Fruit fly (Drosophila melanogaster) whole organism, embryonic: ENCODE measurements around the gene Sgt1.

Experiments used
- Aef1 ChIP-seq: fragments of 200-800 bp; sonication (Bioruptor generic); IDR thresholded peaks from 3 replicates; pipeline ENCODE4 v1.3.6; 2022; ENCODE audit warnings: missing biosample characterization, missing genetic modification characterization
- Atf3 ChIP-seq: fragments of 200-800 bp; sonication (Bioruptor generic); optimal IDR thresholded peaks from 3 replicates; lab custom pipeline; 2016; ENCODE audit warnings: missing biosample characterization, missing genetic modification characterization
- Atf6 ChIP-seq: fragments of 200-800 bp; sonication (Bioruptor generic); IDR thresholded peaks from 2 replicates; pipeline ENCODE4 v1.3.6; 2022; ENCODE audit warnings: missing biosample characterization, missing genetic modification characterization
- C15 ChIP-seq: fragments of 200-800 bp; sonication (Bioruptor generic); IDR thresholded peaks from 3 replicates; pipeline ENCODE4 v1.3.6; 2022; ENCODE audit warnings: missing biosample characterization, missing genetic modification characterization
- CG10431 ChIP-seq: fragments of 200-800 bp; sonication (Bioruptor generic); optimal IDR thresholded peaks from 3 replicates; lab custom pipeline; 2018; ENCODE audit warnings: missing biosample characterization, mild to moderate bottlenecking, missing genetic modification characterization
- CG10462 ChIP-seq: fragments of 200-800 bp; sonication (Bioruptor generic); optimal IDR thresholded peaks from 2 replicates; lab custom pipeline; 2016; ENCODE audit warnings: missing biosample characterization, missing genetic modification characterization
- CG10565 ChIP-seq: fragments of 200-800 bp; sonication (Bioruptor generic); optimal IDR thresholded peaks from 3 replicates; lab custom pipeline; 2016; ENCODE audit warnings: missing biosample characterization, mild to moderate bottlenecking, missing genetic modification characterization
- CG11456 ChIP-seq: fragments of 200-800 bp; sonication (Bioruptor generic); IDR thresholded peaks from 3 replicates; pipeline ENCODE4 v1.3.6; 2022; ENCODE audit warnings: missing biosample characterization, missing genetic modification characterization
- CG11723 ChIP-seq: fragments of 200-800 bp; sonication (Bioruptor generic); optimal IDR thresholded peaks from 2 replicates; lab custom pipeline; 2017; ENCODE audit warnings: missing biosample characterization, mild to moderate bottlenecking, missing genetic modification characterization
- CG12299 ChIP-seq: fragments of 200-800 bp; sonication (Bioruptor generic); optimal IDR thresholded peaks from 2 replicates; lab custom pipeline; 2018; ENCODE audit warnings: missing biosample characterization, mild to moderate bottlenecking, missing genetic modification characterization
- CG13894 ChIP-seq: fragments of 200-800 bp; sonication (Bioruptor generic); optimal IDR thresholded peaks from 3 replicates; lab custom pipeline; 2018; ENCODE audit warnings: missing biosample characterization, mild to moderate bottlenecking, missing genetic modification characterization, moderate library complexity
- CG15073 ChIP-seq: fragments of 200-800 bp; sonication (Bioruptor generic); optimal IDR thresholded peaks from 2 replicates; lab custom pipeline; 2016; ENCODE audit warnings: missing biosample characterization, missing genetic modification characterization
- CG1792 ChIP-seq: fragments of 200-800 bp; sonication (Bioruptor generic); optimal IDR thresholded peaks from 2 replicates; lab custom pipeline; 2016; ENCODE audit warnings: missing biosample characterization, missing genetic modification characterization
- CG2889 ChIP-seq: fragments of 200-800 bp; sonication (Bioruptor generic); IDR thresholded peaks from 3 replicates; pipeline ENCODE4 v1.3.6; 2022; ENCODE audit warnings: missing biosample characterization, missing genetic modification characterization
- CG30020 ChIP-seq: fragments of 200-800 bp; optimal IDR thresholded peaks from 2 replicates; lab custom pipeline; 2019; ENCODE audit warnings: missing biosample characterization, mild to moderate bottlenecking, missing genetic modification characterization, moderate library complexity
- CG30431 ChIP-seq: fragments of 200-800 bp; sonication (Bioruptor generic); optimal IDR thresholded peaks from 2 replicates; lab custom pipeline; 2017; ENCODE audit warnings: missing biosample characterization, missing genetic modification characterization
- CG31365 ChIP-seq: fragments of 200-800 bp; sonication (Bioruptor generic); optimal IDR thresholded peaks from 2 replicates; lab custom pipeline; 2018; ENCODE audit warnings: missing biosample characterization, mild to moderate bottlenecking, missing genetic modification characterization
- CG32767 ChIP-seq: fragments of 200-800 bp; sonication (Bioruptor generic); IDR thresholded peaks from 2 replicates; pipeline ENCODE4 v1.3.6; 2022; ENCODE audit warnings: missing biosample characterization, missing genetic modification characterization
- CG4328 ChIP-seq: fragments of 200-800 bp; sonication (Bioruptor generic); optimal IDR thresholded peaks from 3 replicates; lab custom pipeline; 2017; ENCODE audit warnings: missing biosample characterization, missing genetic modification reagents, missing genetic modification characterization
- CG5953 ChIP-seq: fragments of 200-800 bp; sonication (Bioruptor generic); IDR thresholded peaks from 2 replicates; pipeline ENCODE4 v1.3.6; 2022; ENCODE audit warnings: missing biosample characterization, missing genetic modification characterization
- CG8089 ChIP-seq: fragments of 200-800 bp; sonication (Bioruptor generic); optimal IDR thresholded peaks from 3 replicates; lab custom pipeline; 2016; ENCODE audit warnings: missing biosample characterization, missing genetic modification characterization
- CG8359 ChIP-seq: fragments of 200-800 bp; sonication (Bioruptor generic); optimal IDR thresholded peaks from 2 replicates; lab custom pipeline; 2017; ENCODE audit warnings: missing biosample characterization, mild to moderate bottlenecking, missing genetic modification characterization, borderline replicate concordance
- CG9609 ChIP-seq: fragments of 200-800 bp; sonication (Bioruptor generic); optimal IDR thresholded peaks from 3 replicates; lab custom pipeline; 2016; ENCODE audit warnings: missing biosample characterization, missing genetic modification characterization
- Dref ChIP-seq: fragments of 200-800 bp; sonication (Bioruptor generic); IDR thresholded peaks from 2 replicates; pipeline ENCODE4 v1.3.6; 2022; ENCODE audit warnings: missing biosample characterization, missing genetic modification characterization
- Ets65A ChIP-seq: fragments of 200-800 bp; sonication (Bioruptor generic); peaks from one replicate; lab custom pipeline; 2016; ENCODE audit warnings: missing biosample characterization, missing genetic modification characterization
- Fer2 ChIP-seq: fragments of 200-800 bp; sonication (Bioruptor generic); optimal IDR thresholded peaks from 2 replicates; lab custom pipeline; 2018; ENCODE audit warnings: missing biosample characterization, mild to moderate bottlenecking, missing genetic modification characterization, moderate library complexity
- Hey ChIP-seq: fragments of 200-800 bp; sonication (Bioruptor generic); optimal IDR thresholded peaks from 3 replicates; lab custom pipeline; 2018; ENCODE audit warnings: missing biosample characterization, mild to moderate bottlenecking, missing genetic modification characterization
- Jarid2 ChIP-seq: fragments of 200-800 bp; sonication (Bioruptor generic); optimal IDR thresholded peaks from 3 replicates; lab custom pipeline; 2017; ENCODE audit warnings: mild to moderate bottlenecking, missing biosample characterization, missing genetic modification reagents, missing genetic modification characterization
- Ptx1 ChIP-seq: fragments of 200-800 bp; sonication (Bioruptor generic); IDR thresholded peaks from 2 replicates; pipeline ENCODE4 v1.3.6; 2022; ENCODE audit warnings: missing biosample characterization, missing genetic modification characterization
- Ravus ChIP-seq: fragments of 200-800 bp; sonication (Bioruptor generic); IDR thresholded peaks from 2 replicates; pipeline ENCODE4 v1.3.6; 2022; ENCODE audit warnings: missing biosample characterization, missing genetic modification characterization
- Sin3A ChIP-seq: fragments of >200 bp; optimal IDR thresholded peaks from 2 replicates; lab custom pipeline; 2018
- Stat92E ChIP-seq, 3 experiments: fragments of >200 bp in 2 of 3; fragments of 200-800 bp in 1 of 3; sonication (Bioruptor generic) in 1 of 3; optimal IDR thresholded peaks; 2 replicates each; lab custom pipeline; 2017 to 2019; ENCODE audit warnings: missing biosample characterization in 3 of 3, missing genetic modification characterization in 3 of 3, mild to moderate bottlenecking in 1 of 3, moderate library complexity in 1 of 3
- Xrp1 ChIP-seq: fragments of 200-800 bp; sonication (Bioruptor generic); IDR thresholded peaks from 2 replicates; pipeline ENCODE4 v1.3.6; 2022; ENCODE audit warnings: missing biosample characterization, missing genetic modification characterization
- az2 ChIP-seq: fragments of 200-800 bp; sonication (Bioruptor generic); optimal IDR thresholded peaks from 3 replicates; lab custom pipeline; 2016; ENCODE audit warnings: missing biosample characterization, missing genetic modification characterization
- bbx ChIP-seq: fragments of 200-800 bp; sonication (Bioruptor generic); IDR thresholded peaks from 2 replicates; pipeline ENCODE4 v1.3.6; 2022; ENCODE audit warnings: missing biosample characterization, missing genetic modification characterization; ENCODE audit not compliant: partially characterized antibody
- bigmax ChIP-seq: fragments of 200-800 bp; sonication (Bioruptor generic); optimal IDR thresholded peaks from 2 replicates; lab custom pipeline; 2018; ENCODE audit warnings: missing biosample characterization, mild to moderate bottlenecking, missing genetic modification characterization
- chm ChIP-seq: fragments of 200-800 bp; sonication (Bioruptor generic); IDR thresholded peaks from 2 replicates; pipeline ENCODE4 v1.3.6; 2022; ENCODE audit warnings: missing biosample characterization, missing genetic modification characterization
- dpn ChIP-seq, 2 experiments: fragments of 200-800 bp; sonication (Bioruptor generic); optimal IDR thresholded peaks; 3 replicates each; lab custom pipeline; 2016; ENCODE audit warnings: missing biosample characterization in 2 of 2, missing genetic modification characterization in 2 of 2
- gro ChIP-seq: fragments of 200-800 bp; sonication (Bioruptor generic); optimal IDR thresholded peaks from 2 replicates; lab custom pipeline; 2016; ENCODE audit warnings: missing biosample characterization, missing genetic modification characterization
- ken ChIP-seq: fragments of 200-800 bp; sonication (Bioruptor generic); IDR thresholded peaks from 3 replicates; pipeline ENCODE4 v1.3.6; 2022; ENCODE audit warnings: missing biosample characterization, missing genetic modification characterization
- nom ChIP-seq: fragments of 200-800 bp; sonication (Bioruptor generic); optimal IDR thresholded peaks from 2 replicates; lab custom pipeline; 2017; ENCODE audit warnings: missing biosample characterization, missing genetic modification characterization, mild to moderate bottlenecking, moderate library complexity, missing genetic modification reagents
- pfk ChIP-seq: fragments of 200-800 bp; sonication (Bioruptor generic); optimal IDR thresholded peaks from 2 replicates; lab custom pipeline; 2018; ENCODE audit warnings: missing biosample characterization, mild to moderate bottlenecking, missing genetic modification characterization, moderate library complexity
- rib ChIP-seq: fragments of 200-800 bp; sonication (Bioruptor generic); IDR thresholded peaks from 2 replicates; pipeline ENCODE4 v1.3.6; 2022; ENCODE audit warnings: missing biosample characterization, missing genetic modification characterization
- sc ChIP-seq, 3 experiments: fragments of >200 bp in 2 of 3; fragments of 200-800 bp in 1 of 3; sonication (Bioruptor generic) in 1 of 3; optimal IDR thresholded peaks; 2 replicates in 2 of 3; 3 replicates in 1 of 3; lab custom pipeline; 2017; ENCODE audit warnings: mild to moderate bottlenecking in 1 of 3, missing biosample characterization in 1 of 3, missing genetic modification characterization in 1 of 3, missing genetic modification reagents in 1 of 3
- slbo ChIP-seq: fragments of 200-800 bp; sonication (Bioruptor generic); IDR thresholded peaks from 2 replicates; pipeline ENCODE4 v1.3.6; 2022; ENCODE audit warnings: missing biosample characterization, missing genetic modification characterization
- so ChIP-seq: fragments of 200-800 bp; sonication (Bioruptor generic); IDR thresholded peaks from 3 replicates; pipeline ENCODE4 v1.3.6; 2022; ENCODE audit warnings: missing biosample characterization, missing genetic modification characterization
- sr ChIP-seq: fragments of 200-800 bp; sonication (Bioruptor generic); IDR thresholded peaks from 3 replicates; pipeline ENCODE4 v1.3.6; 2022; ENCODE audit warnings: missing biosample characterization, missing genetic modification characterization
- tio ChIP-seq: fragments of 200-800 bp; sonication (Bioruptor generic); optimal IDR thresholded peaks from 2 replicates; lab custom pipeline; 2017; ENCODE audit warnings: missing biosample characterization, missing genetic modification characterization, inconsistent platforms
- twi ChIP-seq: fragments of 200-800 bp; optimal IDR thresholded peaks from 2 replicates; lab custom pipeline; 2019; ENCODE audit warnings: missing biosample characterization, mild to moderate bottlenecking, missing genetic modification characterization, moderate library complexity
- yki ChIP-seq: fragments of >200 bp; optimal IDR thresholded peaks from 3 replicates; lab custom pipeline; 2018
- zen ChIP-seq: fragments of 200-800 bp; sonication (Bioruptor generic); optimal IDR thresholded peaks from 3 replicates; lab custom pipeline; 2018; ENCODE audit warnings: missing biosample characterization, mild to moderate bottlenecking, missing genetic modification characterization, moderate library complexity
- zen2 ChIP-seq: fragments of 200-800 bp; sonication (Bioruptor generic); IDR thresholded peaks from 3 replicates; pipeline ENCODE4 v1.3.6; 2022; ENCODE audit warnings: missing biosample characterization, missing genetic modification characterization; ENCODE audit not compliant: partially characterized antibody

The Sgt1 gene

dm6 chr3R:8303848-8304247, 1.2 kb downstream of the Sgt1 start, which contains the start of gene nac (continued):
- TF ChIP-seq sr (GFP tag; lab: Robert Waterston, UW) (no peak), Ptx1 (GFP tag; lab: Robert Waterston, UW) (no peak), CG5953 (GFP tag; lab: Robert Waterston, UW) (no peak), yki (no peak), CG32767 (GFP tag; lab: Robert Waterston, UW) (no peak), pfk (GFP tag; lab: Kevin White, UChicago) (no peak), CG10462 (GFP tag; lab: Kevin White, UChicago) (no peak), CG11723 (no peak), CG8359 (GFP tag; lab: Kevin White, UChicago) (no peak), Aef1 (GFP tag; lab: Robert Waterston, UW) (no peak), Jarid2 (GFP tag; lab: Kevin White, UChicago) (no peak), so (GFP tag; lab: Robert Waterston, UW) (0 out of 3 replicates have a peak, but pooled peaks have one; percentile 12), CG30431 (GFP tag; lab: Kevin White, UChicago) (no peak), CG10431 (GFP tag; lab: Kevin White, UChicago) (no peak), CG13894 (no peak), Sin3A (lab: Kevin White, UChicago) (no peak), sc (optimal IDR thresholded peaks at IDR 0.05; lab: Kevin White, UChicago) (no peak), sc (GFP tag; optimal IDR thresholded peaks at IDR 0.05; lab: Kevin White, UChicago) (no peak), Stat92E (GFP tag; optimal IDR thresholded peaks at IDR 0.05; lab: Kevin White, UChicago) (no peak), CG30020 (tag; lab: Kevin White, UChicago) (no peak), bigmax (GFP tag; lab: Kevin White, UChicago) (no peak), CG4328 (GFP tag; lab: Kevin White, UChicago) (no peak), CG15073 (GFP tag; lab: Kevin White, UChicago) (no peak), zen (tag; lab: Kevin White, UChicago) (peak; percentile 33), az2 (GFP tag; lab: Kevin White, UChicago) (no peak), Dref (no peak), Atf3 (GFP tag; lab: Kevin White, UChicago) (no peak), Ets65A (GFP tag; lab: Kevin White, UChicago) (peak; percentile 11), CG2889 (GFP tag; lab: Robert Waterston, UW) (no peak), bbx (GFP tag; lab: Robert Waterston, UW) (no peak), CG9609 (GFP tag; lab: Kevin White, UChicago) (no peak), tio (no peak), CG1792 (GFP tag; lab: Kevin White, UChicago) (no peak), CG10565 (GFP tag; lab: Kevin White, UChicago) (no peak), rib (no peak), ken (GFP tag; lab: Robert Waterston, UW) (no peak), CG31365 (tag; lab: Kevin White, UChicago) (no peak), CG11456 (GFP tag; lab: Robert Waterston, UW) (no peak), C15 (GFP tag; lab: Robert Waterston, UW) (no peak), slbo (GFP tag; lab: Robert Waterston, UW) (peak; percentile 46; the same call in 1 of the 2 replicates), CG12299 (tag; lab: Kevin White, UChicago) (no peak), dpn (GFP tag; optimal IDR thresholded peaks at IDR 0.05; lab: Kevin White, UChicago) (peak; percentile 1 to 9), Ravus (GFP tag; lab: Robert Waterston, UW) (no peak), zen2 (no peak), Hey (tag; lab: Kevin White, UChicago) (no peak), twi (tag; lab: Kevin White, UChicago) (no peak), CG8089 (GFP tag; lab: Kevin White, UChicago) (no peak), nom (GFP tag; lab: Kevin White, UChicago) (peak; percentile 6), Fer2 (tag; lab: Kevin White, UChicago) (no peak), Xrp1 (peak; percentile 24; the same call in 1 of the 2 replicates), chm (GFP tag; lab: Robert Waterston, UW) (no peak), gro (GFP tag; lab: Kevin White, UChicago) (no peak), Atf6 (GFP tag; lab: Robert Waterston, UW) (0 out of 2 replicates have a peak, but pooled peaks have one; percentile 46)
